Fruit fly (Drosophila melanogaster) whole organism, embryonic: ENCODE data around the gene ppk23.

Source experiments
- Blimp-1 ChIP-seq: fragments of 200-800 bp; sonication (Bioruptor generic); optimal IDR thresholded peaks from 3 replicates; lab custom pipeline; 2018; ENCODE audit warnings: missing biosample characterization, missing genetic modification characterization, mild to moderate bottlenecking, moderate library complexity, missing genetic modification reagents
- CG10321 ChIP-seq: fragments of 200-800 bp; sonication (Bioruptor generic); IDR thresholded peaks from 2 replicates; pipeline ENCODE4 v1.3.6; 2022; ENCODE audit warnings: missing biosample characterization, missing genetic modification characterization
- CG11504 ChIP-seq: fragments of 200-800 bp; sonication (Bioruptor generic); optimal IDR thresholded peaks from 3 replicates; lab custom pipeline; 2019; ENCODE audit warnings: missing biosample characterization, mild to moderate bottlenecking, missing genetic modification characterization, moderate library complexity
- CG17328 ChIP-seq: fragments of 200-800 bp; sonication (Bioruptor generic); IDR thresholded peaks from 2 replicates; pipeline ENCODE4 v1.3.6; 2022; ENCODE audit warnings: missing biosample characterization, missing genetic modification characterization
- CG2712 ChIP-seq: fragments of 200-800 bp; optimal IDR thresholded peaks from 3 replicates; lab custom pipeline; 2019; ENCODE audit warnings: missing biosample characterization, mild to moderate bottlenecking, missing genetic modification characterization, moderate library complexity
- CG31388 ChIP-seq: fragments of 200-800 bp; sonication (Bioruptor generic); optimal IDR thresholded peaks from 2 replicates; lab custom pipeline; 2016; ENCODE audit warnings: missing biosample characterization, missing genetic modification characterization
- CG7839 ChIP-seq: fragments of 200-800 bp; sonication (Bioruptor generic); optimal IDR thresholded peaks from 3 replicates; lab custom pipeline; 2018; ENCODE audit warnings: missing biosample characterization, mild to moderate bottlenecking, missing genetic modification characterization, moderate library complexity
- CG9797 ChIP-seq: fragments of 200-800 bp; sonication (Bioruptor generic); optimal IDR thresholded peaks from 3 replicates; lab custom pipeline; 2018; ENCODE audit warnings: missing biosample characterization, mild to moderate bottlenecking, missing genetic modification characterization
- D19B ChIP-seq: fragments of 200-800 bp; sonication (Bioruptor generic); optimal IDR thresholded peaks from 2 replicates; lab custom pipeline; 2017; ENCODE audit warnings: missing biosample characterization, mild to moderate bottlenecking, missing genetic modification characterization
- Drgx ChIP-seq: fragments of 200-800 bp; sonication (Bioruptor generic); IDR thresholded peaks from 2 replicates; pipeline ENCODE4 v1.3.6; 2022; ENCODE audit warnings: missing biosample characterization, missing genetic modification characterization
- Ets65A ChIP-seq: fragments of 200-800 bp; sonication (Bioruptor generic); peaks from one replicate; lab custom pipeline; 2016; ENCODE audit warnings: missing biosample characterization, missing genetic modification characterization
- HLH3B ChIP-seq: fragments of 200-800 bp; sonication (Bioruptor generic); IDR thresholded peaks from 2 replicates; pipeline ENCODE4 v1.3.6; 2022; ENCODE audit warnings: missing biosample characterization, missing genetic modification characterization
- Hand ChIP-seq: fragments of 200-800 bp; sonication (Bioruptor generic); optimal IDR thresholded peaks from 2 replicates; lab custom pipeline; 2017; ENCODE audit warnings: mild to moderate bottlenecking, missing biosample characterization, missing genetic modification reagents, missing genetic modification characterization
- Hsf ChIP-seq: fragments of 200-800 bp; sonication (Bioruptor generic); optimal IDR thresholded peaks from 3 replicates; lab custom pipeline; 2016; ENCODE audit warnings: missing biosample characterization, missing genetic modification characterization
- Lpt ChIP-seq: fragments of >200 bp; optimal IDR thresholded peaks from 2 replicates; lab custom pipeline; 2018; ENCODE audit warnings: missing biosample characterization, missing genetic modification characterization
- Med ChIP-seq: fragments of 200-800 bp; sonication (Bioruptor generic); peaks from one replicate; lab custom pipeline; 2016; ENCODE audit warnings: missing biosample characterization, missing genetic modification characterization, mild to moderate bottlenecking, inconsistent platforms, moderate library complexity
- Sox102F ChIP-seq: fragments of 200-800 bp; sonication (Bioruptor generic); optimal IDR thresholded peaks from 2 replicates; lab custom pipeline; 2018; ENCODE audit warnings: missing biosample characterization, mild to moderate bottlenecking, missing genetic modification characterization, moderate library complexity
- bsh ChIP-seq, 2 experiments: fragments of 200-800 bp; sonication (Bioruptor generic); optimal IDR thresholded peaks; 2 replicates each; lab custom pipeline; 2017 to 2018; ENCODE audit warnings: mild to moderate bottlenecking in 2 of 2, missing biosample characterization in 2 of 2, missing genetic modification characterization in 2 of 2, moderate library complexity in 1 of 2
- gem ChIP-seq: fragments of 200-800 bp; sonication (Bioruptor generic); optimal IDR thresholded peaks from 2 replicates; lab custom pipeline; 2019; ENCODE audit warnings: missing biosample characterization, mild to moderate bottlenecking, missing genetic modification characterization, moderate library complexity
- grau ChIP-seq: fragments of 200-800 bp; optimal IDR thresholded peaks from 3 replicates; lab custom pipeline; 2019; ENCODE audit warnings: missing biosample characterization, mild to moderate bottlenecking, missing genetic modification characterization, moderate library complexity
- nmo ChIP-seq: fragments of 200-800 bp; sonication (Bioruptor generic); optimal IDR thresholded peaks from 2 replicates; lab custom pipeline; 2018; ENCODE audit warnings: missing biosample characterization, mild to moderate bottlenecking, missing genetic modification characterization, moderate library complexity
- pan ChIP-seq, 4 experiments: fragments of >200 bp in 3 of 4; fragments of 200-800 bp in 1 of 4; sonication (Bioruptor generic) in 1 of 4; optimal IDR thresholded peaks in 3 of 4; IDR thresholded peaks in 1 of 4; 2 replicates each; pipeline versions ENCODE4 v1.3.6 to Lab custom; 2017 to 2022; ENCODE audit warnings: missing biosample characterization in 2 of 4, missing genetic modification characterization in 2 of 4, mixed read lengths in 1 of 4
- phol ChIP-seq: fragments of 200-800 bp; sonication (Bioruptor generic); optimal IDR thresholded peaks from 3 replicates; lab custom pipeline; 2018; ENCODE audit warnings: missing biosample characterization, mild to moderate bottlenecking, missing genetic modification characterization, moderate library complexity
- prd ChIP-seq, 3 experiments: fragments of >200 bp in 2 of 3; fragments of 200-800 bp in 1 of 3; sonication (Bioruptor generic) in 1 of 3; optimal IDR thresholded peaks in 2 of 3; IDR thresholded peaks in 1 of 3; 2 replicates in 2 of 3; 3 replicates in 1 of 3; pipeline versions ENCODE4 v1.3.6 to Lab custom; 2017 to 2022; ENCODE audit warnings: missing biosample characterization in 1 of 3, missing genetic modification characterization in 1 of 3
- row ChIP-seq: fragments of 200-800 bp; sonication (Bioruptor generic); IDR thresholded peaks from 3 replicates; pipeline ENCODE4 v1.3.6; 2022; ENCODE audit warnings: missing biosample characterization, missing genetic modification characterization

The ppk23 gene

DNA sequence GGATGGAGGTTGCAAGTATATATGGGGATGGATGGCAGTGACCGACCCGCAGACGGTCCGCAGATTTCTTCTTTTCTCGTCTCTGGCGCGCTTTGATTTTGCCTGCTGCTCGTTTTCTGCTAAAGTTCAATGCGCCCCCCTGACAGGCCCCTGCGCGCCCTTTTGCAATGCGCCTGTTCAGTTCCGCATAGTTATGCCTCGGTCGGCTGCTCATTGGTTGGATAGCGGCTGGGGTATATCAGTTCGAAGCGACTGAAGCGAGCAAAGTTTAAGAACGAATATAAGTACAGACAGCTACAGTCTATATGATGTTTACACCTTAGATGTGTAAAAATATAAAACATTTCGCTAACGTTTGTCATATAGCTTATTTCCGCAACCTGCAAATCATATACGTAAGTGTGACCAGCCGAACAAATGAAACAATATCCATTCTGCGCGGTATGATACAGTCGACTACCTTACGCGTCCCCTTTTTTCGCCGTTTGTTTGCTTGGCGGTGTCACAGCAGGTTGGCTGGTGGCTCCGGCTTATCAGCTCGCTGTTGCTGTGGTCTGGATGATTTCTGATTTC is 50.8 kb downstream of the ppk23 start (continued):
- TF ChIP-seq HLH3B (GFP tag; lab: Robert Waterston, UW) (no peak), pan (optimal IDR thresholded peaks at IDR 0.05; lab: Kevin White, UChicago) (no peak), pan (GFP tag; optimal IDR thresholded peaks at IDR 0.05 in 1 of 2, IDR thresholded peaks at IDR 0.05 in 1 of 2) (no peak), Sox102F (GFP tag; lab: Kevin White, UChicago) (peak; percentile 19), grau (peak; percentile 19), gem (tag; lab: Kevin White, UChicago) (peak; percentile 34), Ets65A (peak; percentile 3), row (peak; percentile 80), Blimp-1 (GFP tag; lab: Kevin White, UChicago) (peak; percentile 6), prd (optimal IDR thresholded peaks at IDR 0.05; lab: Kevin White, UChicago) (no peak), prd (GFP tag; IDR thresholded peaks at IDR 0.05; lab: Robert Waterston, UW) (peak; percentile 31; the same call in 1 of the 3 replicates), Hsf (peak; percentile 19), CG11504 (peak; percentile 26), D19B (GFP tag; lab: Kevin White, UChicago) (peak; percentile 82), nmo (GFP tag; lab: Kevin White, UChicago) (peak; percentile 3), Hand (GFP tag; lab: Kevin White, UChicago) (no peak), CG9797 (GFP tag; lab: Kevin White, UChicago) (no peak), bsh (GFP tag; optimal IDR thresholded peaks at IDR 0.05; lab: Kevin White, UChicago) (peak in 1 of 2 experiments; percentile 51), CG7839 (peak; percentile 2), CG2712 (tag; lab: Kevin White, UChicago) (peak; percentile 19), Med (GFP tag; lab: Kevin White, UChicago) (peak; percentile 75), phol (tag; lab: Kevin White, UChicago) (peak; percentile 6), CG31388 (no peak)

- TF ChIP-seq CG17328 (no peak), bsh (GFP tag; optimal IDR thresholded peaks at IDR 0.05; lab: Kevin White, UChicago) (peak in 1 of 2 experiments; percentile 2), Drgx (GFP tag; lab: Robert Waterston, UW) (0 out of 2 replicates have a peak, but pooled peaks have one; percentile 14), CG10321 (GFP tag; lab: Robert Waterston, UW) (no peak), gem (tag; lab: Kevin White, UChicago) (peak; percentile 8), Lpt (GFP tag; lab: Kevin White, UChicago) (no peak)
Observed at dm6 chrX:17516714-17517113, 52.3 kb downstream of the ppk23 start.
